Fruit fly (Drosophila melanogaster) whole organism, embryonic: ENCODE results near the gene CG45307.

ENCODE experiments used
- Atf3 ChIP-seq: fragments of 200-800 bp; sonication (Bioruptor generic); optimal IDR thresholded peaks from 3 replicates; lab custom pipeline; 2016; ENCODE audit warnings: missing biosample characterization, missing genetic modification characterization
- Bdp1 ChIP-seq: fragments of 200-800 bp; sonication (Bioruptor generic); optimal IDR thresholded peaks from 3 replicates; lab custom pipeline; 2016; ENCODE audit warnings: missing biosample characterization, missing genetic modification characterization
- Blimp-1 ChIP-seq: fragments of 200-800 bp; sonication (Bioruptor generic); optimal IDR thresholded peaks from 3 replicates; lab custom pipeline; 2018; ENCODE audit warnings: missing biosample characterization, missing genetic modification characterization, mild to moderate bottlenecking, moderate library complexity, missing genetic modification reagents
- CG10543 ChIP-seq: fragments of 200-800 bp; sonication (Bioruptor generic); optimal IDR thresholded peaks from 3 replicates; lab custom pipeline; 2017; ENCODE audit warnings: missing biosample characterization, mild to moderate bottlenecking, missing genetic modification characterization, moderate library complexity
- CG11504 ChIP-seq: fragments of 200-800 bp; sonication (Bioruptor generic); optimal IDR thresholded peaks from 3 replicates; lab custom pipeline; 2019; ENCODE audit warnings: missing biosample characterization, mild to moderate bottlenecking, missing genetic modification characterization, moderate library complexity
- CG11560 ChIP-seq: fragments of 200-800 bp; sonication (Bioruptor generic); IDR thresholded peaks from 3 replicates; pipeline ENCODE4 v1.3.6; 2022; ENCODE audit warnings: missing biosample characterization, missing genetic modification characterization
- CG14441 ChIP-seq: fragments of 200-800 bp; sonication (Bioruptor generic); IDR thresholded peaks from 2 replicates; pipeline ENCODE4 v1.3.6; 2022; ENCODE audit warnings: missing biosample characterization, missing genetic modification characterization
- CG17802 ChIP-seq: fragments of 200-800 bp; sonication (Bioruptor generic); optimal IDR thresholded peaks from 2 replicates; lab custom pipeline; 2018; ENCODE audit warnings: missing biosample characterization, mild to moderate bottlenecking, missing genetic modification characterization, moderate library complexity
- CG2129 ChIP-seq: fragments of 200-800 bp; sonication (Bioruptor generic); IDR thresholded peaks from 2 replicates; pipeline ENCODE4 v1.3.6; 2022; ENCODE audit warnings: missing biosample characterization, missing genetic modification characterization; ENCODE audit not compliant: partially characterized antibody
- CG3065 ChIP-seq: fragments of 200-800 bp; sonication (Bioruptor generic); optimal IDR thresholded peaks from 2 replicates; lab custom pipeline; 2016; ENCODE audit warnings: missing biosample characterization, missing genetic modification characterization
- CG31224 ChIP-seq: fragments of 200-800 bp; sonication (Bioruptor generic); IDR thresholded peaks from 2 replicates; pipeline ENCODE4 v1.3.6; 2022; ENCODE audit warnings: missing biosample characterization, missing genetic modification characterization
- CG31441 ChIP-seq: fragments of 200-800 bp; sonication (Bioruptor generic); IDR thresholded peaks from 2 replicates; pipeline ENCODE4 v1.3.6; 2022; ENCODE audit warnings: missing biosample characterization, missing genetic modification characterization
- CG3281 ChIP-seq: fragments of 200-800 bp; sonication (Bioruptor generic); optimal IDR thresholded peaks from 3 replicates; lab custom pipeline; 2017; ENCODE audit warnings: missing biosample characterization, mild to moderate bottlenecking, missing genetic modification characterization
- CG3407 ChIP-seq: fragments of 200-800 bp; sonication (Bioruptor generic); optimal IDR thresholded peaks from 2 replicates; lab custom pipeline; 2018; ENCODE audit warnings: missing biosample characterization, mild to moderate bottlenecking, missing genetic modification characterization
- CG34376 ChIP-seq: fragments of 200-800 bp; sonication (Bioruptor generic); optimal IDR thresholded peaks from 2 replicates; lab custom pipeline; 2018; ENCODE audit warnings: missing biosample characterization, mild to moderate bottlenecking, missing genetic modification characterization
- CG5180 ChIP-seq: fragments of 200-800 bp; sonication (Bioruptor generic); optimal IDR thresholded peaks from 3 replicates; lab custom pipeline; 2017; ENCODE audit warnings: missing biosample characterization, missing genetic modification characterization, mild to moderate bottlenecking, moderate library complexity, missing genetic modification reagents
- CG7786 ChIP-seq: fragments of 200-800 bp; sonication (Bioruptor generic); optimal IDR thresholded peaks from 2 replicates; lab custom pipeline; 2016; ENCODE audit warnings: missing biosample characterization, missing genetic modification characterization
- CG8089 ChIP-seq: fragments of 200-800 bp; sonication (Bioruptor generic); optimal IDR thresholded peaks from 3 replicates; lab custom pipeline; 2016; ENCODE audit warnings: missing biosample characterization, missing genetic modification characterization
- CG8281 ChIP-seq: fragments of 200-800 bp; sonication (Bioruptor generic); optimal IDR thresholded peaks from 2 replicates; lab custom pipeline; 2018; ENCODE audit warnings: missing biosample characterization, mild to moderate bottlenecking, missing genetic modification characterization, moderate library complexity
- CG8478 ChIP-seq: fragments of >200 bp; optimal IDR thresholded peaks from 2 replicates; lab custom pipeline; 2018
- CG8924 ChIP-seq: fragments of 200-800 bp; optimal IDR thresholded peaks from 3 replicates; lab custom pipeline; 2019; ENCODE audit warnings: missing biosample characterization, mild to moderate bottlenecking, missing genetic modification characterization, moderate library complexity
- Chrac-16 ChIP-seq: fragments of 200-800 bp; sonication (Bioruptor generic); optimal IDR thresholded peaks from 3 replicates; lab custom pipeline; 2016; ENCODE audit warnings: missing biosample characterization, missing genetic modification characterization
- Dek ChIP-seq: fragments of 200-800 bp; sonication (Bioruptor generic); optimal IDR thresholded peaks from 3 replicates; lab custom pipeline; 2019; ENCODE audit warnings: missing biosample characterization, mild to moderate bottlenecking, missing genetic modification characterization, moderate library complexity
- Doc3 ChIP-seq: fragments of 200-800 bp; sonication (Bioruptor generic); IDR thresholded peaks from 3 replicates; pipeline ENCODE4 v1.3.6; 2022; ENCODE audit warnings: missing biosample characterization, missing genetic modification characterization; ENCODE audit not compliant: partially characterized antibody
- E2f2 ChIP-seq: fragments of 200-800 bp; sonication (Bioruptor generic); IDR thresholded peaks from 2 replicates; pipeline ENCODE4 v1.3.6; 2022; ENCODE audit warnings: missing biosample characterization, missing genetic modification characterization
- GATAe ChIP-seq: fragments of 200-800 bp; sonication (Bioruptor generic); conservative IDR thresholded peaks from 2 replicates; pipeline ENCODE4 v1.3.6; 2022; ENCODE audit warnings: missing biosample characterization, missing genetic modification characterization
- MESR4 ChIP-seq: fragments of 200-800 bp; sonication (Bioruptor generic); optimal IDR thresholded peaks from 2 replicates; lab custom pipeline; 2018; ENCODE audit warnings: missing biosample characterization, mild to moderate bottlenecking, missing genetic modification characterization, moderate library complexity
- NfI ChIP-seq: fragments of 200-800 bp; sonication (Bioruptor generic); optimal IDR thresholded peaks from 3 replicates; lab custom pipeline; 2018; ENCODE audit warnings: missing biosample characterization, mild to moderate bottlenecking, missing genetic modification characterization, moderate library complexity
- Ptx1 ChIP-seq: fragments of 200-800 bp; sonication (Bioruptor generic); IDR thresholded peaks from 2 replicates; pipeline ENCODE4 v1.3.6; 2022; ENCODE audit warnings: missing biosample characterization, missing genetic modification characterization
- Rfx ChIP-seq: fragments of 200-800 bp; sonication (Bioruptor generic); IDR thresholded peaks from 2 replicates; pipeline ENCODE4 v1.3.6; 2022; ENCODE audit warnings: missing biosample characterization, missing genetic modification characterization
- ash1 ChIP-seq: fragments of 200-800 bp; sonication (Bioruptor generic); optimal IDR thresholded peaks from 2 replicates; lab custom pipeline; 2018; ENCODE audit warnings: missing biosample characterization, mild to moderate bottlenecking, missing genetic modification characterization
- cas ChIP-seq: fragments of 200-800 bp; sonication (Bioruptor generic); IDR thresholded peaks from 2 replicates; pipeline ENCODE4 v1.3.6; 2022; ENCODE audit warnings: missing biosample characterization, missing genetic modification characterization
- da ChIP-seq: fragments of 200-800 bp; sonication (Bioruptor generic); optimal IDR thresholded peaks from 2 replicates; lab custom pipeline; 2016; ENCODE audit warnings: missing biosample characterization, missing genetic modification characterization
- ewg ChIP-seq: fragments of 200-800 bp; sonication (Bioruptor generic); optimal IDR thresholded peaks from 3 replicates; lab custom pipeline; 2017; ENCODE audit warnings: mild to moderate bottlenecking, missing biosample characterization, missing genetic modification reagents, missing genetic modification characterization
- grau ChIP-seq: fragments of 200-800 bp; optimal IDR thresholded peaks from 3 replicates; lab custom pipeline; 2019; ENCODE audit warnings: missing biosample characterization, mild to moderate bottlenecking, missing genetic modification characterization, moderate library complexity
- grn ChIP-seq: fragments of 200-800 bp; sonication (Bioruptor generic); optimal IDR thresholded peaks from 3 replicates; lab custom pipeline; 2017; ENCODE audit warnings: missing biosample characterization, missing genetic modification characterization
- kni ChIP-seq: fragments of 200-800 bp; sonication (Bioruptor generic); optimal IDR thresholded peaks from 3 replicates; lab custom pipeline; 2017; ENCODE audit warnings: mild to moderate bottlenecking, missing biosample characterization, missing genetic modification reagents, missing genetic modification characterization
- lab ChIP-seq: fragments of 200-800 bp; sonication (Bioruptor generic); optimal IDR thresholded peaks from 3 replicates; lab custom pipeline; 2017; ENCODE audit warnings: missing biosample characterization, missing genetic modification characterization, mild to moderate bottlenecking, moderate library complexity, missing genetic modification reagents
- mirr ChIP-seq: fragments of 200-800 bp; sonication (Bioruptor generic); optimal IDR thresholded peaks from 3 replicates; lab custom pipeline; 2018; ENCODE audit warnings: missing biosample characterization, mild to moderate bottlenecking, missing genetic modification characterization
- nau ChIP-seq: fragments of 200-800 bp; sonication (Bioruptor generic); optimal IDR thresholded peaks from 3 replicates; lab custom pipeline; 2017; ENCODE audit warnings: missing biosample characterization, mild to moderate bottlenecking, missing genetic modification characterization, missing genetic modification reagents
- nmo ChIP-seq: fragments of 200-800 bp; sonication (Bioruptor generic); optimal IDR thresholded peaks from 2 replicates; lab custom pipeline; 2018; ENCODE audit warnings: missing biosample characterization, mild to moderate bottlenecking, missing genetic modification characterization, moderate library complexity
- peb ChIP-seq: fragments of 200-800 bp; sonication (Bioruptor generic); IDR thresholded peaks from 2 replicates; pipeline ENCODE4 v1.3.6; 2022; ENCODE audit warnings: missing biosample characterization, missing genetic modification characterization
- rib ChIP-seq: fragments of 200-800 bp; sonication (Bioruptor generic); IDR thresholded peaks from 2 replicates; pipeline ENCODE4 v1.3.6; 2022; ENCODE audit warnings: missing biosample characterization, missing genetic modification characterization
- sna ChIP-seq: fragments of 200-800 bp; sonication (Bioruptor generic); IDR thresholded peaks from 2 replicates; pipeline ENCODE4 v1.3.6; 2022; ENCODE audit warnings: missing biosample characterization, missing genetic modification characterization; ENCODE audit not compliant: partially characterized antibody
- vnd ChIP-seq: fragments of 200-800 bp; sonication (Bioruptor generic); IDR thresholded peaks from 3 replicates; pipeline ENCODE4 v1.3.6; 2022; ENCODE audit warnings: missing biosample characterization, missing genetic modification characterization; ENCODE audit not compliant: partially characterized antibody
- vvl ChIP-seq: fragments of 200-800 bp; sonication (Bioruptor generic); IDR thresholded peaks from 2 replicates; pipeline ENCODE4 v1.3.6; 2022; ENCODE audit warnings: missing biosample characterization, missing genetic modification characterization
- zfh1 ChIP-seq: fragments of 200-800 bp; sonication (Bioruptor generic); IDR thresholded peaks from 3 replicates; pipeline ENCODE4 v1.3.6; 2022; ENCODE audit warnings: missing biosample characterization, missing genetic modification characterization

The CG45307 gene

dm6 chr2L:8719757-8720156 lies 32.2 kb downstream of the CG45307 start (continued):
- TF ChIP-seq Blimp-1 (GFP tag; lab: Kevin White, UChicago) (no peak), sna (GFP tag; lab: Robert Waterston, UW) (no peak), CG8478 (lab: Kevin White, UChicago) (no peak), CG14441 (GFP tag; lab: Robert Waterston, UW) (no peak), CG5180 (GFP tag; lab: Kevin White, UChicago) (no peak), Chrac-16 (GFP tag; lab: Kevin White, UChicago) (no peak), CG8281 (tag; lab: Kevin White, UChicago) (no peak), CG7786 (GFP tag; lab: Kevin White, UChicago) (no peak), nmo (GFP tag; lab: Kevin White, UChicago) (no peak), vvl (no peak), ash1 (GFP tag; lab: Kevin White, UChicago) (no peak), grau (peak; percentile 3), CG17802 (no peak), CG3065 (GFP tag; lab: Kevin White, UChicago) (no peak), Bdp1 (GFP tag; lab: Kevin White, UChicago) (no peak), CG3281 (no peak), da (GFP tag; lab: Kevin White, UChicago) (no peak), Rfx (GFP tag; lab: Robert Waterston, UW) (no peak), CG2129 (GFP tag; lab: Robert Waterston, UW) (no peak), CG31441 (GFP tag; lab: Robert Waterston, UW) (no peak), nau (GFP tag; lab: Kevin White, UChicago) (no peak), peb (GFP tag; lab: Robert Waterston, UW) (no peak), CG3407 (no peak), CG34376 (GFP tag; lab: Kevin White, UChicago) (peak; percentile 56), Ptx1 (GFP tag; lab: Robert Waterston, UW) (no peak), CG31224 (GFP tag; lab: Robert Waterston, UW) (no peak), NfI (GFP tag; lab: Kevin White, UChicago) (peak; percentile 9), rib (GFP tag; lab: Robert Waterston, UW) (peak; percentile 23; the same call in 1 of the 2 replicates), Atf3 (GFP tag; lab: Kevin White, UChicago) (no peak), CG10543 (GFP tag; lab: Kevin White, UChicago) (peak; percentile 58), cas (GFP tag; lab: Robert Waterston, UW) (no peak), CG8089 (GFP tag; lab: Kevin White, UChicago) (no peak), lab (GFP tag; lab: Kevin White, UChicago) (peak; percentile 55), GATAe (GFP tag; lab: Robert Waterston, UW) (peak; percentile 66), grn (GFP tag; lab: Kevin White, UChicago) (peak; percentile 98), CG11504 (no peak), CG8924 (no peak), MESR4 (GFP tag; lab: Kevin White, UChicago) (no peak), CG11560 (no peak), Dek (tag; lab: Kevin White, UChicago) (no peak), mirr (GFP tag; lab: Kevin White, UChicago) (peak; percentile 68), kni (GFP tag; lab: Kevin White, UChicago) (no peak), E2f2 (no peak), ewg (GFP tag; lab: Kevin White, UChicago) (no peak), vnd (GFP tag; lab: Robert Waterston, UW) (no peak), zfh1 (GFP tag; lab: Robert Waterston, UW) (no peak), Doc3 (GFP tag; lab: Robert Waterston, UW) (no peak)
